Worm (Caenorhabditis elegans): ENCODE results near the gene C25H3.11.
"Not testable (repeated sequence)": the region's sequence is repeated elsewhere in the genome, so short reads cannot be mapped to it uniquely, and the experiment has no call there.

C25H3.11 gene

DNA sequence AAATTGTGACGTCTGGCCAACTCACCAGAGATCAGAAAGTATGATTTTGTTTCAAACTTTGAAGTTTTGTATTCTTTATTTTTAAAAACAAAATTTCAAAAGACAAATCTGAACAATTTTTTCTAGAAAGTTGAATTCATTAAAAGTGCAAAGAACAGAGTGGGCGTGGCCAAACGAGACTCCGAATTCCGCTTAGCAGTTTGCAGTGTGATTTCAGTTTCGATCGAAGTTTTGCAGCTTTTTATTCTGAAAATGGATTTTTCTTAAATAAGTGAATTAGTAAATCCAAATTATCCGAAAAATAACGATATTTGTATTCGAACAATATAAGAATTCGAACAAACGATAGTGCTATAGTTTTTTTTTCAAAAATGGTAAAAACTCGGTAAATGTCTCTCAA lies 55.4 kb downstream of the C25H3.11 start:
- peak in 1 of 2 experiments; percentile 5 for TF ChIP-seq lin-35 (GFP tag; optimal IDR thresholded peaks at IDR 0.05)
- TF ChIP-seq lsy-2 (tag; optimal IDR thresholded peaks at IDR 0.05) = peak in 1 of 2 experiments; percentile 52
- TF ChIP-seq blmp-1 (tag; optimal IDR thresholded peaks at IDR 0.05) = peak; percentile 12
- TF ChIP-seq grh-1 (GFP tag; IDR thresholded peaks at IDR 0.05) = no peak
- no peak for TF ChIP-seq efl-1 (optimal IDR thresholded peaks at IDR 0.05)
- peak in 1 of 2 experiments; percentile 54 for TF ChIP-seq efl-1 (GFP tag; optimal IDR thresholded peaks at IDR 0.05 in 1 of 2)
- TF ChIP-seq dpl-1 (GFP tag; optimal IDR thresholded peaks at IDR 0.05) = peak in 1 of 3 experiments; percentile 30
- TF ChIP-seq zip-4 (GFP tag; optimal IDR thresholded peaks at IDR 0.05) = no peak
- TF ChIP-seq nhr-71 (tag; optimal IDR thresholded peaks at IDR 0.05) = no peak
- no peak for TF ChIP-seq sptf-1 (tag; optimal IDR thresholded peaks at IDR 0.05)
- no peak for TF ChIP-seq ceh-82 (tag; optimal IDR thresholded peaks at IDR 0.05)

DNA sequence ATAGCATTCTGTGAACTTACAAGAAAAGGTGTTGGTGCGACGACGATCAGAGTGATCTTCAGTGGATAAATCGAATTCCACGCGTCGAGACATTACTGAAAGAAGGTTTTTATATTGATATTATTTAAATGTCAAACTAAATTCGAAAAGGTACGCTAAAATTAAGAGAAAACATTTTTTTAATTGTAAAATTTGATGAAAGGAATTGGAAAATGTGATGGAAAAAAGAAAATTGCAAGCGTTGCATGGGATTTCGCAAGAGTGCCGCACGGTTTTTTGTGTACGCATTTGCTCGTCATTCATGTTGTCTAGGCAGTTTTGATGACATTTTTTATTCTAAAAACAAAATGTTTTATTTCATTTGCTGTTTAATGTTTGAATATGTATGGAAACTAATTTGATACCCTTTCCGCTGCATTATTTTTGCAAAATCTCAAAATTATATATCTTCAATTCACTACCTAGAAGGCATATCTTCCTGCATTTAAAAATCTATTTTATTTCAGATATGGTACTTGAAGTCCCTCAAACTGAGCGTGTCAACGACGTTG lies 57.9 kb downstream of the C25H3.11 start, which contains the start of the genes F59E12.6 and npl-4.1:
TSS of gene F59E12.6 (minus strand) at position 101 of the 551 bp plus-strand sequence.
TSS of gene npl-4.1 (plus strand) at position 501 of the 551 bp plus-strand sequence.
- TF ChIP-seq ces-1 (GFP tag; optimal IDR thresholded peaks at IDR 0.05); xbp-1 (tag; optimal IDR thresholded peaks at IDR 0.05); sptf-1 (tag; optimal IDR thresholded peaks at IDR 0.05): not testable (repeated sequence)

DNA sequence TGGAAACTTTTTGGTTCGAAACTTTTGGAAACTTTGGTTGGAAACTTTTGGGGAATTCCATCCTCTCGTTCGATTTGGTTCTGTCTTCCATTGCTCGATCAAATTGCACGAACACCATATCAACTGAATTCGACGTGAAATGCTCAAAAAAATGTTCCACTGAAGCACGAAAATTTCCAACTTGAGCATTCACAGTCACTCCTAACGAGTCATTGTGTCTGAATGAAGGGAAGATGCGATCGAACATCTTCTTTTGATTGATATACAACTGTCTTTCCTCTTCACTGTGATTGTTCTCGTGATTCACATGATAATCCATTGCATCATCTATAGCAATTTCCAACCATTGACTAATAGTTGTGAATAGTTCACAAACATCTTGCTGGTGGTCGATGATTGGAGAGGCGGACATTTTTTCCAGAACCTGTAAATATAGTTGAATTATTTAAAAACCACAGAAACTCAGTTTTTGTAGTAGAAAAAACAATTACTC lies 60.5 kb downstream of the C25H3.11 start, which contains the start of gene F59E12.15:
TSS of gene F59E12.15 (minus strand) at position 51 of the 493 bp plus-strand sequence.
- TF ChIP-seq C04F5.9 (tag; optimal IDR thresholded peaks at IDR 0.05) = no peak
- no peak for TF ChIP-seq lin-15B (tag; optimal IDR thresholded peaks at IDR 0.05)
- TF ChIP-seq pax-3 (tag; optimal IDR thresholded peaks at IDR 0.05) = no peak
- TF ChIP-seq sox-4 (tag; optimal IDR thresholded peaks at IDR 0.05) = no peak
- no peak for TF ChIP-seq alr-1 (tag; optimal IDR thresholded peaks at IDR 0.05; ENCODE audit: borderline replicate concordance)
- no peak for TF ChIP-seq nhr-11 (tag; optimal IDR thresholded peaks at IDR 0.05)
- TF ChIP-seq tlp-1 (tag; optimal IDR thresholded peaks at IDR 0.05) = no peak
- no peak for TF ChIP-seq ceh-8 (GFP tag; optimal IDR thresholded peaks at IDR 0.05)
- TF ChIP-seq irx-1 (tag; optimal IDR thresholded peaks at IDR 0.05) = no peak
- TF ChIP-seq isw-1 (GFP tag; IDR thresholded peaks at IDR 0.05) = no peak

DNA sequence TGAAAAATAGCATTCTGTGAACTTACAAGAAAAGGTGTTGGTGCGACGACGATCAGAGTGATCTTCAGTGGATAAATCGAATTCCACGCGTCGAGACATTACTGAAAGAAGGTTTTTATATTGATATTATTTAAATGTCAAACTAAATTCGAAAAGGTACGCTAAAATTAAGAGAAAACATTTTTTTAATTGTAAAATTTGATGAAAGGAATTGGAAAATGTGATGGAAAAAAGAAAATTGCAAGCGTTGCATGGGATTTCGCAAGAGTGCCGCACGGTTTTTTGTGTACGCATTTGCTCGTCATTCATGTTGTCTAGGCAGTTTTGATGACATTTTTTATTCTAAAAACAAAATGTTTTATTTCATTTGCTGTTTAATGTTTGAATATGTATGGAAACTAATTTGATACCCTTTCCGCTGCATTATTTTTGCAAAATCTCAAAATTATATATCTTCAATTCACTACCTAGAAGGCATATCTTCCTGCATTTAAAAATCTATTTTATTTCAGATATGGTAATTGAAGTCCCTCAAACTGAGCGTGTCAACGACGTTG lies 66.4 kb downstream of the C25H3.11 start, which contains the start of the genes eif-3.L and npl-4.2:
TSS of gene eif-3.L (minus strand) at position 101 of the 557 bp plus-strand sequence.
TSS of gene npl-4.2 (plus strand) at position 507 of the 557 bp plus-strand sequence.
- not testable (repeated sequence) for TF ChIP-seq nhr-84 (tag; optimal IDR thresholded peaks at IDR 0.05); lir-3 (tag; optimal IDR thresholded peaks at IDR 0.05; ENCODE audit: poor library complexity); vab-15 (tag; optimal IDR thresholded peaks at IDR 0.05)
